Worm (Caenorhabditis elegans) whole organism, L2 larva: ENCODE measurements around the gene abt-4.
A peak's percentile ranks its signal among the peaks of the same experiment; 100 is the strongest.

Source experiments
- R02D3.7 ChIP-seq: fragments of 150-350 bp; optimal IDR thresholded peaks from 2 replicates; lab custom pipeline; 2014; ENCODE audit warnings: missing biosample characterization, missing genetic modification characterization
- aly-2 ChIP-seq: fragments of 150-350 bp; optimal IDR thresholded peaks from 2 replicates; lab custom pipeline; 2014; ENCODE audit warnings: missing biosample characterization, missing genetic modification characterization
- ama-1 ChIP-seq: fragments of 150-350 bp; optimal IDR thresholded peaks from 2 replicates; lab custom pipeline; 2018; ENCODE audit warnings: inconsistent platforms
- egl-27 ChIP-seq: sonication (generic microtip); optimal IDR thresholded peaks from 3 replicates; lab custom pipeline; 2017; ENCODE audit warnings: missing biosample characterization, missing genetic modification reagents, missing genetic modification characterization
- elt-1 ChIP-seq: fragments of 150-350 bp; optimal IDR thresholded peaks from 2 replicates; lab custom pipeline; 2014; ENCODE audit warnings: missing biosample characterization, missing genetic modification characterization
- gmeb-1 ChIP-seq: fragments of 150-350 bp; optimal IDR thresholded peaks from 2 replicates; lab custom pipeline; 2014; ENCODE audit warnings: missing biosample characterization, missing genetic modification characterization
- lin-11 ChIP-seq: fragments of 150-350 bp; sonication (generic microtip); optimal IDR thresholded peaks from 2 replicates; lab custom pipeline; 2014; ENCODE audit warnings: missing biosample characterization, missing genetic modification characterization, inconsistent platforms, mixed read lengths
- nhr-10 ChIP-seq: sonication (generic microtip); optimal IDR thresholded peaks from 2 replicates; lab custom pipeline; 2017; ENCODE audit warnings: missing biosample characterization, missing genetic modification characterization
- nhr-12 ChIP-seq: fragments of 150-350 bp; optimal IDR thresholded peaks from 2 replicates; lab custom pipeline; 2014; ENCODE audit warnings: missing biosample characterization, missing genetic modification characterization
- nhr-23 ChIP-seq: fragments of 150-350 bp; optimal IDR thresholded peaks from 2 replicates; lab custom pipeline; 2014; ENCODE audit warnings: missing biosample characterization, missing genetic modification reagents, missing genetic modification characterization
- sma-3 ChIP-seq: sonication (generic microtip); optimal IDR thresholded peaks from 2 replicates; lab custom pipeline; 2016; ENCODE audit warnings: missing genetic modification reagents, missing genetic modification characterization, missing compliant biosample characterization
- unc-39 ChIP-seq: fragments of 150-350 bp; optimal IDR thresholded peaks from 2 replicates; lab custom pipeline; 2014; ENCODE audit warnings: missing biosample characterization, missing genetic modification characterization
- unc-55 ChIP-seq: fragments of 150-350 bp; sonication (generic microtip); optimal IDR thresholded peaks from 3 replicates; lab custom pipeline; 2014; ENCODE audit warnings: missing biosample characterization, missing genetic modification reagents, missing genetic modification characterization
- zag-1 ChIP-seq: fragments of 150-350 bp; optimal IDR thresholded peaks from 2 replicates; lab custom pipeline; 2014; ENCODE audit warnings: missing biosample characterization, missing genetic modification characterization

- TF ChIP-seq aly-2 (tag; lab: Kevin White, UChicago) (no peak), nhr-10 (tag; lab: Kevin White, UChicago) (no peak), ama-1 (no peak), gmeb-1 (peak; percentile 32), egl-27 (tag; lab: Kevin White, UChicago) (no peak), R02D3.7 (no peak), unc-39 (tag; lab: Kevin White, UChicago) (no peak), zag-1 (tag; lab: Kevin White, UChicago) (no peak), nhr-23 (no peak), elt-1 (tag; lab: Kevin White, UChicago) (no peak), sma-3 (GFP tag; lab: Kevin White, UChicago) (no peak), unc-55 (GFP tag; lab: Kevin White, UChicago) (no peak), nhr-12 (tag; lab: Kevin White, UChicago) (no peak), lin-11 (no peak)
Observed at ce11 chrV:333713-334112, 3.2 kb upstream of the abt-4 start.
